Fruit fly (Drosophila melanogaster): ENCODE measurements around the gene GCS1.
A peak's percentile ranks its signal among the peaks of the same experiment; 100 is the strongest.

The GCS1 gene

dm6 chrX:11355708-11356174 lies 7.9 kb upstream of the GCS1 start, which contains the start of gene dsh (continued):
- TF ChIP-seq B-H2 (GFP tag; optimal IDR thresholded peaks at IDR 0.05) (no peak), Dll (GFP tag; IDR thresholded peaks at IDR 0.05; ENCODE audit: partially characterized antibody) (peak; percentile 75), sc (optimal IDR thresholded peaks at IDR 0.05) (no peak), sc (GFP tag; optimal IDR thresholded peaks at IDR 0.05) (no peak), caup (GFP tag; optimal IDR thresholded peaks at IDR 0.05; ENCODE audit: severe bottlenecking) (no peak), Hsf (GFP tag; optimal IDR thresholded peaks at IDR 0.05) (no peak), gro (GFP tag; optimal IDR thresholded peaks at IDR 0.05) (no peak), Mes4 (GFP tag; optimal IDR thresholded peaks at IDR 0.05) (no peak), tio (GFP tag; optimal IDR thresholded peaks at IDR 0.05) (no peak), fd3F (GFP tag; optimal IDR thresholded peaks at IDR 0.05) (no peak), BtbVII (GFP tag; optimal IDR thresholded peaks at IDR 0.05) (no peak), Mrtf (GFP tag; IDR thresholded peaks at IDR 0.05) (no peak), bbx (GFP tag; IDR thresholded peaks at IDR 0.05; ENCODE audit: partially characterized antibody) (no peak), Elba2 (GFP tag; optimal IDR thresholded peaks at IDR 0.05) (peak; percentile 34), CG12219 (GFP tag; optimal IDR thresholded peaks at IDR 0.05) (no peak), exex (tag; optimal IDR thresholded peaks at IDR 0.05) (no peak), Myb (GFP tag; optimal IDR thresholded peaks at IDR 0.05) (peak; percentile 65), CG5953 (GFP tag; IDR thresholded peaks at IDR 0.05) (no peak), CG6654 (GFP tag; optimal IDR thresholded peaks at IDR 0.05) (no peak), fd96Cb (tag; optimal IDR thresholded peaks at IDR 0.05) (no peak), CG4617 (GFP tag; optimal IDR thresholded peaks at IDR 0.05; ENCODE audit: borderline replicate concordance) (peak; percentile 87), CG2116 (GFP tag; optimal IDR thresholded peaks at IDR 0.05) (peak; percentile 56), ttk (GFP tag; IDR thresholded peaks at IDR 0.05) (no peak), lilli (GFP tag; optimal IDR thresholded peaks at IDR 0.05) (peak; percentile 21), Gsc (GFP tag; IDR thresholded peaks at IDR 0.05) (no peak), Camta (GFP tag; optimal IDR thresholded peaks at IDR 0.05) (no peak), CG18476 (GFP tag; optimal IDR thresholded peaks at IDR 0.05) (no peak), lov (optimal IDR thresholded peaks at IDR 0.05) (no peak), lov (GFP tag; IDR thresholded peaks at IDR 0.05) (no peak), Dbx (GFP tag; IDR thresholded peaks at IDR 0.05) (no peak), CG13894 (tag; optimal IDR thresholded peaks at IDR 0.05) (no peak), H2.0 (GFP tag; IDR thresholded peaks at IDR 0.05) (no peak), Doc3 (GFP tag; IDR thresholded peaks at IDR 0.05; ENCODE audit: partially characterized antibody) (no peak), CG13424 (tag; optimal IDR thresholded peaks at IDR 0.05) (no peak), CG14014 (GFP tag; IDR thresholded peaks at IDR 0.05) (no peak), CG10147 (GFP tag; optimal IDR thresholded peaks at IDR 0.05) (no peak), Ravus (GFP tag; IDR thresholded peaks at IDR 0.05) (no peak), C15 (GFP tag; IDR thresholded peaks at IDR 0.05) (no peak), schlank (tag; optimal IDR thresholded peaks at IDR 0.05) (no peak), CG2199 (GFP tag; IDR thresholded peaks at IDR 0.05) (no peak), CG2202 (tag; optimal IDR thresholded peaks at IDR 0.05) (no peak), Sox100B (GFP tag; optimal IDR thresholded peaks at IDR 0.05) (no peak), mld (GFP tag; IDR thresholded peaks at IDR 0.05; ENCODE audit: partially characterized antibody) (no peak), Xrp1 (GFP tag; IDR thresholded peaks at IDR 0.05) (0 out of 2 replicates have a peak, but pooled peaks have one; percentile 10), ken (GFP tag; IDR thresholded peaks at IDR 0.05) (no peak), Ada2b (GFP tag; IDR thresholded peaks at IDR 0.05) (no peak), crc (GFP tag; optimal IDR thresholded peaks at IDR 0.05) (no peak), Jarid2 (GFP tag; optimal IDR thresholded peaks at IDR 0.05) (no peak), Sin3A (optimal IDR thresholded peaks at IDR 0.05) (peak; percentile 48), CG9797 (GFP tag; optimal IDR thresholded peaks at IDR 0.05) (peak; percentile 72), Hmr (GFP tag; optimal IDR thresholded peaks at IDR 0.05) (no peak), ci (GFP tag; IDR thresholded peaks at IDR 0.05) (0 out of 3 replicates have a peak, but pooled peaks have one; percentile 17)
